Worm (Caenorhabditis elegans) whole organism, L4 larva: ENCODE measurements around the gene Y39E4A.1.

ENCODE experiments used
- ceh-62 ChIP-seq: sonication (generic microtip); optimal IDR thresholded peaks from 2 replicates; lab custom pipeline; 2017; ENCODE audit warnings: missing biosample characterization, missing genetic modification characterization
- lin-29 ChIP-seq: fragments of 200-800 bp; sonication (Bioruptor generic); IDR thresholded peaks from 2 replicates; pipeline ENCODE4 v1.3.6; 2022; ENCODE audit warnings: missing genetic modification reagents, missing genetic modification characterization, missing compliant biosample characterization
- nhr-25 ChIP-seq: sonication (generic microtip); optimal IDR thresholded peaks from 2 replicates; lab custom pipeline; 2017; ENCODE audit warnings: missing genetic modification characterization, mild to moderate bottlenecking, missing compliant biosample characterization, antibody characterized with exemption, moderate library complexity, borderline replicate concordance; ENCODE audit not compliant: insufficient read depth
- spr-3 ChIP-seq: fragments of 200-800 bp; sonication (Bioruptor generic); optimal IDR thresholded peaks from 2 replicates; lab custom pipeline; 2018; ENCODE audit warnings: mild to moderate bottlenecking, missing genetic modification characterization, missing compliant biosample characterization
- tag-97 ChIP-seq: fragments of 200-800 bp; sonication (Bioruptor generic); IDR thresholded peaks from 2 replicates; pipeline ENCODE4 v1.3.6; 2022; ENCODE audit warnings: missing genetic modification characterization, missing compliant biosample characterization

DNA sequence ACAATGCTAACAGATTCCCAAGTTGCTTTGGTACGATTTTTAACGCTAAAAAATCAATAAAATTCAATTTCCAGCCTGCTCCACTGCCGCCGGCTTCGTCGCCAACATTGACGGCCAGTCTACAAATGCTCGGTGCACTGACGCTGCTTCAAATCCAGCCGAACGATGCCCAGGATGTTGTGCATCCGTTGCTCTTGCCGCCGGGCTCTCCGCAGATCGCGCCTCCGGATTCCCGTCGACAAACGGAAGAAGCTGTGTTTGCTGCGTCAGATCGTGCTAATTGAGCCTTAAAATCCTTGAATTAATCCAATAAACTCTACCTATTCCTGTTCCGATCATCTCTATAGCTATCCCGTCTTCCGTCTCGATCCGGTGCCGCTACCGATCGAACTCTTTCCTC is 20.1 kb upstream of the Y39E4A.1 start:
- TF ChIP-seq ceh-62 (tag; lab: Kevin White, UChicago): no peak
- TF ChIP-seq lin-29 (GFP tag; lab: Robert Waterston, UW): no peak
- TF ChIP-seq nhr-25 (tag; lab: Kevin White, UChicago): no peak
- TF ChIP-seq spr-3 (GFP tag; lab: Kevin White, UChicago): no peak
- TF ChIP-seq tag-97: no peak
